Worm (Caenorhabditis elegans): Measurements from ENCODE around the gene rabs-5.
A peak's percentile ranks its signal among the peaks of the same experiment; 100 is the strongest.
"Not testable (repeated sequence)": the region's sequence is repeated elsewhere in the genome, so short reads cannot be mapped to it uniquely, and the experiment has no call there.

Gene rabs-5

DNA sequence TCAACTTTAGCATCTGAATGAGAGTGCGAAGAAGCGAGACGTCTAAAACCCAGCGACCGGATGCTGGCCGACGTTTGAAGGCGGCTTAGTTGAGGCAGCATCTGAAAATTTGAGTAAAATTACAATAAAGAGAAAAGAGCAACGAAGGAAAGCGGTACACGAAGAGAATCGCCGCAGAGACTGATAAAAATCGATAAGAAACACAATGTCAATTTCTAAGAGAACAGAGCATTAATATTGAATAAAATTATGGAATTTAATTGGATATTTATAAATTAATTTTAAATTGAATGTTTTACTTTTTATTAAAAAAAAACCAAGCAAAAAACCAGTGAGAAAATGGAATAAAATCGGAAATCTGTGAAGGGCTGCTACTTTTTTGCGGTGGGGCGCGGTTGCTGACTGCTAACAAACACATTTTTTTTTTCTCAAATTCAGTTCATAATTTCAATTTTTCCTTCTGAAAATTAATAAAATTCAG, 22.8 kb upstream of the rabs-5 start, which contains the start of the genes ndub-11 and moc-3:
Gene ndub-11 (minus strand): TSS at position 101 of the 481 bp plus-strand sequence.
Gene moc-3 (plus strand): TSS at position 431 of the 481 bp plus-strand sequence.
- no peak for TF ChIP-seq aly-1 (tag; optimal IDR thresholded peaks at IDR 0.05)
- no peak for TF ChIP-seq flt-1 (GFP tag; IDR thresholded peaks at IDR 0.05)
- TF ChIP-seq B0310.2 (tag; optimal IDR thresholded peaks at IDR 0.05), result no peak
- no peak for TF ChIP-seq ceh-13 (GFP tag; optimal IDR thresholded peaks at IDR 0.05)
- no peak for TF ChIP-seq hmg-4 (GFP tag; optimal IDR thresholded peaks at IDR 0.05)
- TF ChIP-seq tbx-37 (GFP tag; conservative IDR thresholded peaks at IDR 0.05), result no peak
- no peak for TF ChIP-seq ceh-36 (tag; optimal IDR thresholded peaks at IDR 0.05)
- TF ChIP-seq tra-4 (tag; optimal IDR thresholded peaks at IDR 0.05), result no peak

DNA sequence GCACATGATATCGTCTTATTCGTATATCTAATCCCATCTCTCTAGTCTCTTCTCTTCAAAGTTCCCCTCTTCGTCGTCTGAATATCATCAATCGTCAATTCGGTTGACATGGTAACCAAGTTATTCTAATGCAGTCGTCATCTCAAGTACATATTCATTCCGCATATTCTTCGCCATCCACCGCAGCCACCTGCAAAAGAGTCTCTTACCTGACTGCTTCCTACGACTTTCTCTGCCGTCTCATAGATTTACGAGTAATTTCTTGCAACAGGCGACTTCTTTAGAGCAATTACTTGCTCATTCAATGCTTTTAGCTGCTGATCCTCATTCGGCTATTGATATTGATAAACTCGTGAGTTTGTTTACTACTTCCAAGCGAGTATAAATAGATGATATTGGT, 20.0 kb upstream of the rabs-5 start:
- TF ChIP-seq scrt-1 (GFP tag; IDR thresholded peaks at IDR 0.05) (no peak), tbx-37 (GFP tag; conservative IDR thresholded peaks at IDR 0.05) (no peak), ets-7 (tag; optimal IDR thresholded peaks at IDR 0.05) (no peak), ama-1 (optimal IDR thresholded peaks at IDR 0.05) (no peak), tbx-11 (GFP tag; IDR thresholded peaks at IDR 0.05) (no peak), tra-4 (tag; optimal IDR thresholded peaks at IDR 0.05) (no peak), sea-1 (GFP tag; conservative IDR thresholded peaks at IDR 0.05) (no peak), ceh-13 (GFP tag; optimal IDR thresholded peaks at IDR 0.05) (no peak), pes-1 (GFP tag; IDR thresholded peaks at IDR 0.05) (no peak), hmg-4 (GFP tag; optimal IDR thresholded peaks at IDR 0.05) (no peak), aly-1 (tag; optimal IDR thresholded peaks at IDR 0.05) (no peak), flt-1 (GFP tag; IDR thresholded peaks at IDR 0.05) (no peak), hmbx-1 (tag; optimal IDR thresholded peaks at IDR 0.05) (no peak), F13C5.2 (tag; optimal IDR thresholded peaks at IDR 0.05) (no peak), B0310.2 (tag; optimal IDR thresholded peaks at IDR 0.05) (no peak), ceh-36 (tag; optimal IDR thresholded peaks at IDR 0.05) (no peak), hnd-1 (tag; optimal IDR thresholded peaks at IDR 0.05) (no peak)

DNA sequence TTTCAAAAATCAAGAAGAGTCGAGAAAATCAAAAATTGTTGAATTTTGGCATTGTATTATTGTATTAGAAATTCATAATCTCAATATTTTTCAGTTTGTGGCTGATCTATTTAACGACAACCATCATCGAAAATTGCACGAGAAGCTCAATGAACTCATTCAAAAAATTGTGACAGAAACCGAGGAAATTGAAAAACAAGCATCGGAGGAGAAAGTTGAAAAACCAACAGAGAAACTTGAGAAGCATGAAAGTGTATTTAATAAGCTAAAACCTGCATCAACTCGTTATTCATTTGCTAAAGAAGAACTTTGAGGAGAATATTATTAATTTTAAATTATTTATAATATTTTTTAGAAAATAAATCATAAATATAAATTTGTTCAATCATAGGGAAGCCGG, 19.5 kb upstream of the rabs-5 start, which contains the start of gene ceph-41:
Gene ceph-41 (plus strand): TSS at position 301 of the 400 bp plus-strand sequence.
- no peak for TF ChIP-seq sea-1 (GFP tag; conservative IDR thresholded peaks at IDR 0.05)
- no peak for TF ChIP-seq F13C5.2 (tag; optimal IDR thresholded peaks at IDR 0.05)
- no peak for TF ChIP-seq hnd-1 (tag; optimal IDR thresholded peaks at IDR 0.05)

DNA sequence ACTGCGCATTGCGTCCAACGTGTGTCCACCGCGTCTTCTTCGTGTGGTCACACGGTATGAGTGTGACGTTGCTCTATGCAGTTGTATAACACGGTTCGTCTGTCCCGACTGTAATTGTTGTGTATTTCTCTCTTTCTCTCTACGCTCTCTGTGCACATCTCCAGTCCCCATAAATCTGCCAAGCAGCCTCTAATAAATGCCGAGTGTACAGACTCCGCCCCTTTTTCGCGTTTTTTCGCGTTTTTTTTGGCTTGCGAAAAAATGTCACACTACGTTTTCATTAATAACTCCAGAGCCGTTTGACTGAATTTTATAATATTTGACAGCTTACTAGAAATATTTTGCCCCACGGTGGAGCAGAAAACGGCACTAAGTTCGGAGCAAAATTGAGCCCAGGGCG, 14.9 kb upstream of the rabs-5 start, which contains the start of gene erp-44.3:
Gene erp-44.3 (plus strand): TSS at position 301 of the 400 bp plus-strand sequence.
- not testable (repeated sequence) for TF ChIP-seq ama-1 (optimal IDR thresholded peaks at IDR 0.05); F13C5.2 (tag; optimal IDR thresholded peaks at IDR 0.05); ets-7 (tag; optimal IDR thresholded peaks at IDR 0.05)

DNA sequence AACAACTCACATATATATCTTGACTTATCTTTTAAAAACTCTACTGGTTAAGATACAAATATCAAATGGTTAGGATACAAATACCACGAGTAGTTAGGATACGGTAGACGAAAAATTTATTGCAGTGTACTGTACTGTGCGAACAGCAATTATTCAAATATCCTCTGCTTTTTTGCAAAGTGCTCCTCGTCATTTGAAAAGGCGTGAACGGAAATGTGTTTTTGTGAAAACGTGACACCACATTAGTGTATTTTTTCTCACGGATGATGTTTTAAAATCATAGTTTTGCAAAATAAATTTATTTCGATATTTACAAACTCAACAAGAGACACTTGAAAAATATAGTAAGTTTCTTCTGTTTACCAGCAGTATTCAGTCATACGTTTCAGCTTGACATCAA, 11.4 kb upstream of the rabs-5 start, which contains the start of gene F42G8.8:
Gene F42G8.8 (plus strand): TSS at position 301 of the 400 bp plus-strand sequence.
- no peak for TF ChIP-seq tbx-11 (GFP tag; IDR thresholded peaks at IDR 0.05)
- TF ChIP-seq tra-4 (tag; optimal IDR thresholded peaks at IDR 0.05), result no peak
- TF ChIP-seq aly-1 (tag; optimal IDR thresholded peaks at IDR 0.05), result no peak
- TF ChIP-seq pes-1 (GFP tag; IDR thresholded peaks at IDR 0.05), result no peak

DNA sequence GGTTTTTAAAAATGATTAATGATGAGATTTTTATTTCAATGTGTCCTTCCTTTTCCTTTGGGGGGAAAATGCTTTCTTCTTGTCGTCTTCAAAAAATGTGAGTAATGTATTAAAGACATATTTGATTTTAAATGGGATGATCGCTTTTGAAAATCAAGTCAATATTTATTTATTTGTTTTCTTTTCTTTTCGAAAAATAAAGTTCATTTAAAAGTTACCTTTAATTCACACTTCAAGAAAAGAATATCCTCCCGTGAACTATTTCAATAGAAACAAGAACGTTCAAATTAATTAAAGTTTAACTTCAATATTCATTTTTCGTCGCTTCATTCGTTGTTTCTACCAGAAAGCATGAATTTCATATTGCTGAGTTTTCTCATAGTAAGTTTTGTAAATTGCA, 8.1 kb upstream of the rabs-5 start, which contains the start of gene irld-8:
Gene irld-8 (plus strand): TSS at position 301 of the 400 bp plus-strand sequence.
- TF ChIP-seq ama-1 (optimal IDR thresholded peaks at IDR 0.05) (no peak), aly-1 (tag; optimal IDR thresholded peaks at IDR 0.05) (no peak), tbx-37 (GFP tag; conservative IDR thresholded peaks at IDR 0.05) (no peak), pes-1 (GFP tag; IDR thresholded peaks at IDR 0.05) (no peak), ceh-13 (GFP tag; optimal IDR thresholded peaks at IDR 0.05) (no peak), flt-1 (GFP tag; IDR thresholded peaks at IDR 0.05) (no peak), ceh-36 (tag; optimal IDR thresholded peaks at IDR 0.05) (no peak), hnd-1 (tag; optimal IDR thresholded peaks at IDR 0.05) (no peak), hmbx-1 (tag; optimal IDR thresholded peaks at IDR 0.05) (no peak), tbx-11 (GFP tag; IDR thresholded peaks at IDR 0.05) (no peak)

DNA sequence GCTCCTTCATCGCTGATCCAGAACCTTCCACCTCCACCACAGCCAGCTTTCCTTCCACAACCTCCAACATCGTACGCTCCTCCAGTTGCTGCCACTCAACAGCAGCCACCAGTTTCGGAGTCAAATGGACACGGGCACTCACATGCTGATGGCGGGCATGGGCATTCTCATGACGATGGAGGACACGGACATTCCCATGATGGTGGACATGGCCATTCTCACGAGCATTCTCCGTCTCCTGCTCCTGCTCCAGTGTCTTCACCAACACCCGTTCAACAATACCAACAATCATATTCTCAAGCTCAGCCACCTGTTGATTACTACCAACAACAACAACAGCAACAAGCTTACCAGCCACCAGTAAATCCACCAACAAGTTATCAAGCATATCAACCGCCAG, 7.1 kb upstream of the rabs-5 start:
- TF ChIP-seq tbx-37 (GFP tag; conservative IDR thresholded peaks at IDR 0.05), result no peak
- no peak for TF ChIP-seq scrt-1 (GFP tag; IDR thresholded peaks at IDR 0.05)
- TF ChIP-seq flt-1 (GFP tag; IDR thresholded peaks at IDR 0.05), result no peak
- no peak for TF ChIP-seq hmbx-1 (tag; optimal IDR thresholded peaks at IDR 0.05)

DNA sequence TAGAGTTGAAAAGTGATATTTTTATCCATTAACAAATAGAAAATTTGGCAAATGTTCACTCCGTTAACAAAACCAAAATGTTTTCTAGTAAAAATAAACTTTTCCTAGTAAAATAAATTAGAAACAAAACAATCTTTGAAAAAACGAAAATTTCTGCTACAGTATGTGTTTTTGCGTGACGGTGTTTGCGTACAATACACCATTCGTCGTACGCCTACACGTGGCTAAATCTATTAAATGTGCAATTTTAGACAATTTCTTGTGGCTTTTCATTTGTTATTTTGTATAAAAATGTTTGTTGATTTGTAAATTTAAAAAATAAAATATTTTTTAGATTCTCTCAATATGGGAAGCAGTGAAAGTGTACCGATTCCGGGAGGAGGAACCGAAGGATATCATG, 5.8 kb upstream of the rabs-5 start, which contains the start of gene Y42H9AR.1:
Gene Y42H9AR.1 (plus strand): TSS at position 233 of the 400 bp plus-strand sequence.
- TF ChIP-seq scrt-1 (GFP tag; IDR thresholded peaks at IDR 0.05) (no peak), flt-1 (GFP tag; IDR thresholded peaks at IDR 0.05) (no peak), F13C5.2 (tag; optimal IDR thresholded peaks at IDR 0.05) (peak; percentile 3)

DNA sequence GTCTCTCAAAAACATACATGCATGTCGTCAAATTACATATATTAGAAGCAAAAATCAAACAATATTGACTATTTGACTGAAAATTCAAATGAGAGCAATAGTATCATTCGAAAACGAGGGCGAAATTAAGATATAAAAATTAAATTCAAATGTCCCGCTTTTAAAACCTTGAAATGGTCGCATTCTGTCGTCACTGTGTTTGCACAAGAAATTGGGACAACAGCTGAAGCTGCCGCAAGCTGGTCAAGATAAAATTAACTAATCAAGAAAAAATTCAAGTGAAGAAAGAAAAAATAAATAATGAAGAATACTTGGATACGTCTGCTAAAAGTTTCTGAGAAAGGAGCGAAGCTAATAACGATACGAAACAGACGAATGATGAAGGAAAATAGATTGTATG, 5.2 kb upstream of the rabs-5 start:
- TF ChIP-seq ceh-13 (GFP tag; optimal IDR thresholded peaks at IDR 0.05) (no peak), aly-1 (tag; optimal IDR thresholded peaks at IDR 0.05) (no peak), hmg-4 (GFP tag; optimal IDR thresholded peaks at IDR 0.05) (no peak), hmbx-1 (tag; optimal IDR thresholded peaks at IDR 0.05) (no peak), B0310.2 (tag; optimal IDR thresholded peaks at IDR 0.05) (no peak), tra-4 (tag; optimal IDR thresholded peaks at IDR 0.05) (no peak)

Data from whole organism, early embryonic.